Fruit fly (Drosophila melanogaster): ENCODE data around the gene CG44194.
A peak's percentile ranks its signal among the peaks of the same experiment; 100 is the strongest.

- TF ChIP-seq ab (GFP tag; optimal IDR thresholded peaks at IDR 0.05) (no peak), lilli (GFP tag; optimal IDR thresholded peaks at IDR 0.05) (peak; percentile 5), dysf (GFP tag; IDR thresholded peaks at IDR 0.05) (peak; percentile 71), CG15011 (GFP tag; optimal IDR thresholded peaks at IDR 0.05) (peak; percentile 70), Sox102F (GFP tag; optimal IDR thresholded peaks at IDR 0.05) (peak; percentile 70), pb (GFP tag; optimal IDR thresholded peaks at IDR 0.05) (no peak), CrebB (tag; optimal IDR thresholded peaks at IDR 0.05) (no peak), CG17568 (GFP tag; optimal IDR thresholded peaks at IDR 0.05) (peak; percentile 19), CG18764 (GFP tag; optimal IDR thresholded peaks at IDR 0.05) (peak; percentile 40), gt (GFP tag; IDR thresholded peaks at IDR 0.05) (no peak), h (optimal IDR thresholded peaks at IDR 0.05) (no peak), psq (GFP tag; optimal IDR thresholded peaks at IDR 0.05) (no peak), Poxn (GFP tag; IDR thresholded peaks at IDR 0.05) (no peak; the same call in 1 of the 2 replicates), CG13424 (tag; optimal IDR thresholded peaks at IDR 0.05) (peak; percentile 69)
Measured at dm6 chr3R:12981334-12982166, 16.0 kb downstream of the CG44194 start.

Data from whole organism, embryonic.